Fruit fly (Drosophila melanogaster) whole organism, embryonic: ENCODE results near the gene lqf.
A peak's percentile ranks its signal among the peaks of the same experiment; 100 is the strongest.

Experiments used
- Aef1 ChIP-seq: fragments of 200-800 bp; sonication (Bioruptor generic); IDR thresholded peaks from 3 replicates; pipeline ENCODE4 v1.3.6; 2022; ENCODE audit warnings: missing biosample characterization, missing genetic modification characterization
- Bgb ChIP-seq: fragments of 200-800 bp; sonication (Bioruptor generic); IDR thresholded peaks from 2 replicates; pipeline ENCODE4 v1.3.6; 2022; ENCODE audit warnings: missing biosample characterization, missing genetic modification characterization; ENCODE audit not compliant: partially characterized antibody
- C15 ChIP-seq: fragments of 200-800 bp; sonication (Bioruptor generic); IDR thresholded peaks from 3 replicates; pipeline ENCODE4 v1.3.6; 2022; ENCODE audit warnings: missing biosample characterization, missing genetic modification characterization
- CG10366 ChIP-seq: fragments of 200-800 bp; sonication (Bioruptor generic); IDR thresholded peaks from 2 replicates; pipeline ENCODE4 v1.3.6; 2022; ENCODE audit warnings: missing biosample characterization, missing genetic modification characterization
- CG10543 ChIP-seq: fragments of 200-800 bp; sonication (Bioruptor generic); optimal IDR thresholded peaks from 3 replicates; lab custom pipeline; 2017; ENCODE audit warnings: missing biosample characterization, mild to moderate bottlenecking, missing genetic modification characterization, moderate library complexity
- CG10979 ChIP-seq: fragments of 200-800 bp; sonication (Bioruptor generic); optimal IDR thresholded peaks from 2 replicates; lab custom pipeline; 2018; ENCODE audit warnings: missing biosample characterization, mild to moderate bottlenecking, missing genetic modification characterization, moderate library complexity
- CG12236 ChIP-seq: fragments of 200-800 bp; sonication (Bioruptor generic); optimal IDR thresholded peaks from 2 replicates; lab custom pipeline; 2016; ENCODE audit warnings: missing biosample characterization, missing genetic modification characterization
- CG13296 ChIP-seq: fragments of 200-800 bp; sonication (Bioruptor generic); optimal IDR thresholded peaks from 3 replicates; lab custom pipeline; 2018; ENCODE audit warnings: missing biosample characterization, mild to moderate bottlenecking, missing genetic modification characterization
- CG14014 ChIP-seq: fragments of 200-800 bp; sonication (Bioruptor generic); IDR thresholded peaks from 2 replicates; pipeline ENCODE4 v1.3.6; 2022; ENCODE audit warnings: missing biosample characterization, missing genetic modification characterization
- CG15479 ChIP-seq: fragments of 200-800 bp; sonication (Bioruptor generic); optimal IDR thresholded peaks from 3 replicates; lab custom pipeline; 2019; ENCODE audit warnings: missing biosample characterization, mild to moderate bottlenecking, missing genetic modification characterization, moderate library complexity
- CG16813 ChIP-seq: fragments of 200-800 bp; sonication (Bioruptor generic); IDR thresholded peaks from 3 replicates; pipeline ENCODE4 v1.3.6; 2022; ENCODE audit warnings: missing biosample characterization, missing genetic modification characterization; ENCODE audit not compliant: partially characterized antibody
- CG18262 ChIP-seq: fragments of 200-800 bp; optimal IDR thresholded peaks from 3 replicates; lab custom pipeline; 2019; ENCODE audit warnings: missing biosample characterization, mild to moderate bottlenecking, missing genetic modification characterization, moderate library complexity
- CG1832 ChIP-seq: fragments of 200-800 bp; sonication (Bioruptor generic); optimal IDR thresholded peaks from 2 replicates; lab custom pipeline; 2017; ENCODE audit warnings: missing biosample characterization, mild to moderate bottlenecking, missing genetic modification characterization, inconsistent platforms
- CG32772 ChIP-seq: fragments of 200-800 bp; sonication (Bioruptor generic); IDR thresholded peaks from 2 replicates; pipeline ENCODE4 v1.3.6; 2022; ENCODE audit warnings: missing biosample characterization, missing genetic modification characterization
- CG4282 ChIP-seq: fragments of 200-800 bp; sonication (Bioruptor generic); optimal IDR thresholded peaks from 2 replicates; lab custom pipeline; 2016; ENCODE audit warnings: missing biosample characterization, missing genetic modification characterization
- CG4707 ChIP-seq: fragments of 200-800 bp; sonication (Bioruptor generic); optimal IDR thresholded peaks from 2 replicates; lab custom pipeline; 2018; ENCODE audit warnings: missing biosample characterization, mild to moderate bottlenecking, missing genetic modification characterization, moderate library complexity
- CG6813 ChIP-seq: fragments of 200-800 bp; sonication (Bioruptor generic); optimal IDR thresholded peaks from 2 replicates; lab custom pipeline; 2017; ENCODE audit warnings: missing biosample characterization, missing genetic modification characterization, mild to moderate bottlenecking, moderate library complexity, missing genetic modification reagents
- CG7556 ChIP-seq: fragments of 200-800 bp; sonication (Bioruptor generic); optimal IDR thresholded peaks from 2 replicates; lab custom pipeline; 2017; ENCODE audit warnings: missing biosample characterization, mild to moderate bottlenecking, missing genetic modification characterization
- CG8281 ChIP-seq: fragments of 200-800 bp; sonication (Bioruptor generic); optimal IDR thresholded peaks from 2 replicates; lab custom pipeline; 2018; ENCODE audit warnings: missing biosample characterization, mild to moderate bottlenecking, missing genetic modification characterization, moderate library complexity
- CG8944 ChIP-seq: fragments of 200-800 bp; sonication (Bioruptor generic); optimal IDR thresholded peaks from 3 replicates; lab custom pipeline; 2016; ENCODE audit warnings: missing biosample characterization, missing genetic modification characterization
- Dfd ChIP-seq, 2 experiments: fragments of >200 bp; optimal IDR thresholded peaks; 2 replicates each; lab custom pipeline; 2017; ENCODE audit warnings: missing biosample characterization in 2 of 2, missing genetic modification characterization in 2 of 2
- Dref ChIP-seq: fragments of 200-800 bp; sonication (Bioruptor generic); IDR thresholded peaks from 2 replicates; pipeline ENCODE4 v1.3.6; 2022; ENCODE audit warnings: missing biosample characterization, missing genetic modification characterization
- E2f2 ChIP-seq: fragments of 200-800 bp; sonication (Bioruptor generic); IDR thresholded peaks from 2 replicates; pipeline ENCODE4 v1.3.6; 2022; ENCODE audit warnings: missing biosample characterization, missing genetic modification characterization
- Fer3 ChIP-seq: fragments of 200-800 bp; sonication (Bioruptor generic); optimal IDR thresholded peaks from 2 replicates; lab custom pipeline; 2018; ENCODE audit warnings: missing biosample characterization, mild to moderate bottlenecking, missing genetic modification characterization, moderate library complexity
- Hr3 ChIP-seq: fragments of 200-800 bp; sonication (Bioruptor generic); optimal IDR thresholded peaks from 3 replicates; lab custom pipeline; 2016; ENCODE audit warnings: missing biosample characterization, missing genetic modification characterization
- Jarid2 ChIP-seq: fragments of 200-800 bp; sonication (Bioruptor generic); optimal IDR thresholded peaks from 3 replicates; lab custom pipeline; 2017; ENCODE audit warnings: mild to moderate bottlenecking, missing biosample characterization, missing genetic modification reagents, missing genetic modification characterization
- Med ChIP-seq: fragments of 200-800 bp; sonication (Bioruptor generic); peaks from one replicate; lab custom pipeline; 2016; ENCODE audit warnings: missing biosample characterization, missing genetic modification characterization, mild to moderate bottlenecking, inconsistent platforms, moderate library complexity
- Optix ChIP-seq: fragments of 200-800 bp; sonication (Bioruptor generic); IDR thresholded peaks from 3 replicates; pipeline ENCODE4 v1.3.6; 2022; ENCODE audit warnings: missing biosample characterization, missing genetic modification characterization
- Ptx1 ChIP-seq: fragments of 200-800 bp; sonication (Bioruptor generic); IDR thresholded peaks from 2 replicates; pipeline ENCODE4 v1.3.6; 2022; ENCODE audit warnings: missing biosample characterization, missing genetic modification characterization
- Vsx1 ChIP-seq: fragments of 200-800 bp; sonication (Bioruptor generic); optimal IDR thresholded peaks from 2 replicates; lab custom pipeline; 2017; ENCODE audit warnings: missing biosample characterization, mild to moderate bottlenecking, missing genetic modification characterization, missing genetic modification reagents
- Xbp1 ChIP-seq: fragments of 200-800 bp; sonication (Bioruptor generic); optimal IDR thresholded peaks from 3 replicates; lab custom pipeline; 2016; ENCODE audit warnings: missing biosample characterization, mild to moderate bottlenecking, missing genetic modification characterization
- ase ChIP-seq: fragments of 200-800 bp; sonication (Bioruptor generic); IDR thresholded peaks from 3 replicates; pipeline ENCODE4 v1.3.6; 2022; ENCODE audit warnings: missing biosample characterization, missing genetic modification characterization
- bigmax ChIP-seq: fragments of 200-800 bp; sonication (Bioruptor generic); optimal IDR thresholded peaks from 2 replicates; lab custom pipeline; 2018; ENCODE audit warnings: missing biosample characterization, mild to moderate bottlenecking, missing genetic modification characterization
- emc ChIP-seq: fragments of 200-800 bp; sonication (Bioruptor generic); optimal IDR thresholded peaks from 2 replicates; lab custom pipeline; 2016; ENCODE audit warnings: missing biosample characterization, missing genetic modification characterization
- en ChIP-seq: fragments of 200-800 bp; sonication (Bioruptor generic); optimal IDR thresholded peaks from 2 replicates; lab custom pipeline; 2016; ENCODE audit warnings: missing biosample characterization, missing genetic modification characterization
- eve ChIP-seq, 2 experiments: fragments of >200 bp; optimal IDR thresholded peaks; 2 replicates each; lab custom pipeline; 2017; ENCODE audit warnings: missing biosample characterization in 2 of 2, missing genetic modification characterization in 2 of 2
- ewg ChIP-seq: fragments of 200-800 bp; sonication (Bioruptor generic); optimal IDR thresholded peaks from 3 replicates; lab custom pipeline; 2017; ENCODE audit warnings: mild to moderate bottlenecking, missing biosample characterization, missing genetic modification reagents, missing genetic modification characterization
- gce ChIP-seq: fragments of 200-800 bp; sonication (Bioruptor generic); IDR thresholded peaks from 3 replicates; pipeline ENCODE4 v1.3.6; 2022; ENCODE audit warnings: missing biosample characterization, missing genetic modification characterization
- grau ChIP-seq: fragments of 200-800 bp; optimal IDR thresholded peaks from 3 replicates; lab custom pipeline; 2019; ENCODE audit warnings: missing biosample characterization, mild to moderate bottlenecking, missing genetic modification characterization, moderate library complexity
- grn ChIP-seq: fragments of 200-800 bp; sonication (Bioruptor generic); optimal IDR thresholded peaks from 3 replicates; lab custom pipeline; 2017; ENCODE audit warnings: missing biosample characterization, missing genetic modification characterization
- gsb-n ChIP-seq: fragments of 200-800 bp; sonication (Bioruptor generic); optimal IDR thresholded peaks from 3 replicates; lab custom pipeline; 2018; ENCODE audit warnings: missing biosample characterization, mild to moderate bottlenecking, missing genetic modification characterization
- h ChIP-seq: fragments of >200 bp; optimal IDR thresholded peaks from 2 replicates; lab custom pipeline; 2017
- ham ChIP-seq: fragments of 200-800 bp; sonication (Bioruptor generic); IDR thresholded peaks from 2 replicates; pipeline ENCODE4 v1.3.6; 2022; ENCODE audit warnings: missing biosample characterization, missing genetic modification characterization
- kah ChIP-seq: fragments of 200-800 bp; sonication (Bioruptor generic); optimal IDR thresholded peaks from 2 replicates; lab custom pipeline; 2018; ENCODE audit warnings: missing biosample characterization, mild to moderate bottlenecking, missing genetic modification characterization
- lbe ChIP-seq: fragments of 200-800 bp; sonication (Bioruptor generic); optimal IDR thresholded peaks from 2 replicates; lab custom pipeline; 2016; ENCODE audit warnings: missing biosample characterization, mild to moderate bottlenecking, missing genetic modification characterization
- pb ChIP-seq: fragments of 200-800 bp; sonication (Bioruptor generic); optimal IDR thresholded peaks from 3 replicates; lab custom pipeline; 2016; ENCODE audit warnings: missing biosample characterization, missing genetic modification characterization
- pros ChIP-seq: fragments of 200-800 bp; sonication (Bioruptor generic); optimal IDR thresholded peaks from 3 replicates; lab custom pipeline; 2019; ENCODE audit warnings: missing biosample characterization, mild to moderate bottlenecking, missing genetic modification characterization, moderate library complexity
- ro ChIP-seq: fragments of 200-800 bp; sonication (Bioruptor generic); IDR thresholded peaks from 2 replicates; pipeline ENCODE4 v1.3.6; 2022; ENCODE audit warnings: missing biosample characterization, missing genetic modification characterization
- slbo ChIP-seq: fragments of 200-800 bp; sonication (Bioruptor generic); IDR thresholded peaks from 2 replicates; pipeline ENCODE4 v1.3.6; 2022; ENCODE audit warnings: missing biosample characterization, missing genetic modification characterization
- sug ChIP-seq: fragments of 200-800 bp; optimal IDR thresholded peaks from 2 replicates; lab custom pipeline; 2019; ENCODE audit warnings: missing biosample characterization, mild to moderate bottlenecking, missing genetic modification characterization, moderate library complexity
- tgo ChIP-seq: fragments of 200-800 bp; sonication (Bioruptor generic); IDR thresholded peaks from 3 replicates; pipeline ENCODE4 v1.3.6; 2022; ENCODE audit warnings: missing biosample characterization, missing genetic modification characterization

Gene lqf

DNA sequence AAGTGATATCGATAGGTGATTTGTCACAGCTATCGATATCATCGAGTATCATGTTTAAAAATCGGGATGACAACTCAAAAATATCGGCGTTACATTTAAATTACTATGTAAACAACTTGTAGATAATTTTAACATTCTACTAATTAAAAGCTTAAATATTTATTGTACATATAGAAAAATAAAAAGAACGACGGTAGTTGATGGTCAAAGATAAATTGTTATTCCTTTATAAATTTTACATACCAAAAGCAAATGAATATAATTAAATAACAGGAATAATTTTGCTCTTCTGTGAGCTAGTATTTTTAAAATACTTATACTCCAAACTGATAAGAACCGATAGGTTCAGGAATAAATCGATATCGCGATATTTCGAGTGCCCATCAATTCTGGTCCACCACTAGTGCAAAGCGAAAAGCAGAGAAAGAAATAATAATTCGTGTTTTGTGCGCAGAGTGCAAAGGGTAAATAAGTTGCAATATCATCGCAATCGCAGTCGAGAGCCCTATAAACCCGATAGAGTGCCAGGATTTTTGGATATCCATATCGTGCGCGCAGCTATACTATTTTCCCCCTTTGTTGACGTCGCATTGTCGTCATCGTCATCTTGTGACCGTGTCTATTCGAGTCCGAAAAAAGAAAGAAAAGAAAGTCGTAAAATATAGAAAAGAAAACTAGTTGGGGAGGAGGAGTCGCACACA, at the start of gene lqf (continued):
- peak; percentile 79 for TF ChIP-seq Dref (GFP tag; lab: Robert Waterston, UW)
- no peak for TF ChIP-seq grn
- TF ChIP-seq eve (GFP tag; optimal IDR thresholded peaks at IDR 0.05; lab: Kevin White, UChicago): no peak
- no peak for TF ChIP-seq tgo (GFP tag; lab: Robert Waterston, UW)
- TF ChIP-seq kah (GFP tag; lab: Kevin White, UChicago): no peak
- no peak for TF ChIP-seq CG32772 (GFP tag; lab: Robert Waterston, UW)
- TF ChIP-seq ro: no peak
- no peak for TF ChIP-seq emc (GFP tag; lab: Kevin White, UChicago)
- TF ChIP-seq CG13296 (GFP tag; lab: Kevin White, UChicago): no peak
- no peak for TF ChIP-seq gce (GFP tag; lab: Robert Waterston, UW)
- no peak for TF ChIP-seq C15 (GFP tag; lab: Robert Waterston, UW)
- no peak for TF ChIP-seq CG8281 (tag; lab: Kevin White, UChicago)
- no peak for TF ChIP-seq Vsx1 (GFP tag; lab: Kevin White, UChicago)
- no peak for TF ChIP-seq CG6813
- peak; percentile 35 for TF ChIP-seq grau
- no peak for TF ChIP-seq h (lab: Kevin White, UChicago)
- no peak for TF ChIP-seq slbo (GFP tag; lab: Robert Waterston, UW)
- TF ChIP-seq CG10979 (tag; lab: Kevin White, UChicago): no peak
- no peak for TF ChIP-seq Dfd (GFP tag; optimal IDR thresholded peaks at IDR 0.05; lab: Kevin White, UChicago)
- TF ChIP-seq CG12236 (GFP tag; lab: Kevin White, UChicago): no peak
- no peak for TF ChIP-seq CG1832 (GFP tag; lab: Kevin White, UChicago)
- TF ChIP-seq Bgb (GFP tag; lab: Robert Waterston, UW): peak; percentile 79
- no peak for TF ChIP-seq CG8944 (GFP tag; lab: Kevin White, UChicago)
- no peak for TF ChIP-seq Aef1 (GFP tag; lab: Robert Waterston, UW)
- TF ChIP-seq Ptx1 (GFP tag; lab: Robert Waterston, UW): no peak
- peak; percentile 30 for TF ChIP-seq CG7556 (GFP tag; lab: Kevin White, UChicago)
- peak; percentile 43 for TF ChIP-seq CG18262 (tag; lab: Kevin White, UChicago)
- peak; percentile 13 for TF ChIP-seq gsb-n (tag; lab: Kevin White, UChicago)
- no peak for TF ChIP-seq ase (GFP tag; lab: Robert Waterston, UW)
- TF ChIP-seq Jarid2 (GFP tag; lab: Kevin White, UChicago): peak; percentile 71
- no peak for TF ChIP-seq ham
- TF ChIP-seq CG4282 (GFP tag; lab: Kevin White, UChicago): no peak
- TF ChIP-seq Hr3 (GFP tag; lab: Kevin White, UChicago): no peak
- TF ChIP-seq Med (GFP tag; lab: Kevin White, UChicago): peak; percentile 50
- TF ChIP-seq Optix: no peak
- peak; percentile 93 for TF ChIP-seq CG16813 (GFP tag; lab: Robert Waterston, UW)
- TF ChIP-seq sug (tag; lab: Kevin White, UChicago): peak; percentile 33
- TF ChIP-seq Xbp1 (GFP tag; lab: Kevin White, UChicago): no peak
- no peak for TF ChIP-seq pb (GFP tag; lab: Kevin White, UChicago)
- TF ChIP-seq CG10366: no peak
- TF ChIP-seq Fer3 (tag; lab: Kevin White, UChicago): no peak
- TF ChIP-seq pros (GFP tag; lab: Kevin White, UChicago): no peak
- no peak for TF ChIP-seq CG4707 (GFP tag; lab: Kevin White, UChicago)
- TF ChIP-seq CG10543 (GFP tag; lab: Kevin White, UChicago): no peak
- no peak for TF ChIP-seq ewg (GFP tag; lab: Kevin White, UChicago)
- peak; percentile 75 for TF ChIP-seq E2f2 (GFP tag; lab: Robert Waterston, UW)
- TF ChIP-seq bigmax (GFP tag; lab: Kevin White, UChicago): no peak
- TF ChIP-seq CG15479 (GFP tag; lab: Kevin White, UChicago): no peak
- TF ChIP-seq CG14014 (GFP tag; lab: Robert Waterston, UW): no peak
- no peak for TF ChIP-seq lbe (GFP tag; lab: Kevin White, UChicago)
- TF ChIP-seq en (GFP tag; lab: Kevin White, UChicago): no peak
